Fruit fly (Drosophila melanogaster) whole organism, embryonic: ENCODE results near the gene MFS9.

Experiments
- Asciz ChIP-seq: fragments of 200-800 bp; sonication (Bioruptor generic); optimal IDR thresholded peaks from 2 replicates; lab custom pipeline; 2017; ENCODE audit warnings: missing biosample characterization, mild to moderate bottlenecking, missing genetic modification characterization, missing genetic modification reagents
- B-H2 ChIP-seq: fragments of 200-800 bp; sonication (Bioruptor generic); optimal IDR thresholded peaks from 2 replicates; lab custom pipeline; 2018; ENCODE audit warnings: missing biosample characterization, mild to moderate bottlenecking, missing genetic modification characterization
- Bgb ChIP-seq: fragments of 200-800 bp; sonication (Bioruptor generic); IDR thresholded peaks from 2 replicates; pipeline ENCODE4 v1.3.6; 2022; ENCODE audit warnings: missing biosample characterization, missing genetic modification characterization; ENCODE audit not compliant: partially characterized antibody
- BtbVII ChIP-seq: fragments of 200-800 bp; sonication (Bioruptor generic); optimal IDR thresholded peaks from 3 replicates; lab custom pipeline; 2017; ENCODE audit warnings: missing biosample characterization, mild to moderate bottlenecking, missing genetic modification characterization
- Bteb2 ChIP-seq: fragments of 200-800 bp; sonication (Bioruptor generic); optimal IDR thresholded peaks from 2 replicates; lab custom pipeline; 2016; ENCODE audit warnings: missing biosample characterization, missing genetic modification characterization
- CG10274 ChIP-seq: fragments of 200-800 bp; sonication (Bioruptor generic); optimal IDR thresholded peaks from 3 replicates; lab custom pipeline; 2017; ENCODE audit warnings: missing biosample characterization, mild to moderate bottlenecking, missing genetic modification characterization
- CG10654 ChIP-seq: fragments of 200-800 bp; sonication (Bioruptor generic); optimal IDR thresholded peaks from 2 replicates; lab custom pipeline; 2016; ENCODE audit warnings: missing biosample characterization, missing genetic modification characterization
- CG11723 ChIP-seq: fragments of 200-800 bp; sonication (Bioruptor generic); optimal IDR thresholded peaks from 2 replicates; lab custom pipeline; 2017; ENCODE audit warnings: missing biosample characterization, mild to moderate bottlenecking, missing genetic modification characterization
- CG12104 ChIP-seq: fragments of 200-800 bp; sonication (Bioruptor generic); optimal IDR thresholded peaks from 3 replicates; lab custom pipeline; 2016; ENCODE audit warnings: missing biosample characterization, missing genetic modification characterization
- CG12155 ChIP-seq: fragments of 200-800 bp; sonication (Bioruptor generic); optimal IDR thresholded peaks from 3 replicates; lab custom pipeline; 2016; ENCODE audit warnings: missing biosample characterization, missing genetic modification characterization
- CG17912 ChIP-seq: fragments of 200-800 bp; sonication (Bioruptor generic); optimal IDR thresholded peaks from 2 replicates; lab custom pipeline; 2018; ENCODE audit warnings: missing biosample characterization, mild to moderate bottlenecking, missing genetic modification characterization
- CG18011 ChIP-seq: fragments of 200-800 bp; sonication (Bioruptor generic); optimal IDR thresholded peaks from 2 replicates; lab custom pipeline; 2017; ENCODE audit warnings: missing biosample characterization, missing genetic modification characterization, mild to moderate bottlenecking, moderate library complexity, missing genotype
- CG18476 ChIP-seq: fragments of 200-800 bp; sonication (Bioruptor generic); optimal IDR thresholded peaks from 2 replicates; lab custom pipeline; 2016; ENCODE audit warnings: missing biosample characterization, mild to moderate bottlenecking, missing genetic modification characterization
- CG3163 ChIP-seq: fragments of 200-800 bp; sonication (Bioruptor generic); optimal IDR thresholded peaks from 3 replicates; lab custom pipeline; 2016; ENCODE audit warnings: missing biosample characterization, missing genetic modification characterization
- CG3281 ChIP-seq: fragments of 200-800 bp; sonication (Bioruptor generic); optimal IDR thresholded peaks from 3 replicates; lab custom pipeline; 2017; ENCODE audit warnings: missing biosample characterization, mild to moderate bottlenecking, missing genetic modification characterization
- CG33557 ChIP-seq: fragments of 200-800 bp; sonication (Bioruptor generic); optimal IDR thresholded peaks from 2 replicates; lab custom pipeline; 2019; ENCODE audit warnings: missing biosample characterization, mild to moderate bottlenecking, missing genetic modification characterization, moderate library complexity
- CG4360 ChIP-seq: fragments of 200-800 bp; sonication (Bioruptor generic); IDR thresholded peaks from 2 replicates; pipeline ENCODE4 v1.3.6; 2022; ENCODE audit warnings: missing biosample characterization, missing genetic modification characterization
- CG7357 ChIP-seq: fragments of 200-800 bp; sonication (Bioruptor generic); IDR thresholded peaks from 3 replicates; pipeline ENCODE4 v1.3.6; 2022; ENCODE audit warnings: missing biosample characterization, missing genetic modification characterization
- CG7786 ChIP-seq: fragments of 200-800 bp; sonication (Bioruptor generic); optimal IDR thresholded peaks from 2 replicates; lab custom pipeline; 2016; ENCODE audit warnings: missing biosample characterization, missing genetic modification characterization
- CG7987 ChIP-seq: fragments of 200-800 bp; sonication (Bioruptor generic); optimal IDR thresholded peaks from 2 replicates; lab custom pipeline; 2018; ENCODE audit warnings: missing biosample characterization, mild to moderate bottlenecking, missing genetic modification characterization, moderate library complexity
- D19A ChIP-seq: fragments of 200-800 bp; optimal IDR thresholded peaks from 3 replicates; lab custom pipeline; 2019; ENCODE audit warnings: missing biosample characterization, mild to moderate bottlenecking, missing genetic modification characterization, moderate library complexity
- Deaf1 ChIP-seq: fragments of 200-800 bp; optimal IDR thresholded peaks from 3 replicates; lab custom pipeline; 2019; ENCODE audit warnings: missing biosample characterization, mild to moderate bottlenecking, missing genetic modification characterization, moderate library complexity
- Elba2 ChIP-seq: fragments of 200-800 bp; sonication (Bioruptor generic); optimal IDR thresholded peaks from 3 replicates; lab custom pipeline; 2016; ENCODE audit warnings: missing biosample characterization, missing genetic modification characterization
- HLH3B ChIP-seq: fragments of 200-800 bp; sonication (Bioruptor generic); IDR thresholded peaks from 2 replicates; pipeline ENCODE4 v1.3.6; 2022; ENCODE audit warnings: missing biosample characterization, missing genetic modification characterization
- Hey ChIP-seq: fragments of 200-800 bp; sonication (Bioruptor generic); optimal IDR thresholded peaks from 3 replicates; lab custom pipeline; 2018; ENCODE audit warnings: missing biosample characterization, mild to moderate bottlenecking, missing genetic modification characterization
- HmgZ ChIP-seq: fragments of 200-800 bp; sonication (Bioruptor generic); optimal IDR thresholded peaks from 2 replicates; lab custom pipeline; 2018; ENCODE audit warnings: missing biosample characterization, mild to moderate bottlenecking, missing genetic modification characterization
- Hmr ChIP-seq: fragments of 200-800 bp; sonication (Bioruptor generic); optimal IDR thresholded peaks from 3 replicates; lab custom pipeline; 2017; ENCODE audit warnings: mild to moderate bottlenecking, missing biosample characterization, missing genetic modification reagents, missing genetic modification characterization
- Lpt ChIP-seq: fragments of >200 bp; optimal IDR thresholded peaks from 2 replicates; lab custom pipeline; 2018; ENCODE audit warnings: missing biosample characterization, missing genetic modification characterization
- Med ChIP-seq: fragments of 200-800 bp; sonication (Bioruptor generic); peaks from one replicate; lab custom pipeline; 2016; ENCODE audit warnings: missing biosample characterization, missing genetic modification characterization, mild to moderate bottlenecking, inconsistent platforms, moderate library complexity
- Myb ChIP-seq: fragments of 200-800 bp; sonication (Bioruptor generic); optimal IDR thresholded peaks from 2 replicates; lab custom pipeline; 2016; ENCODE audit warnings: missing biosample characterization, missing genetic modification characterization
- Sox100B ChIP-seq: fragments of 200-800 bp; sonication (Bioruptor generic); optimal IDR thresholded peaks from 3 replicates; lab custom pipeline; 2018; ENCODE audit warnings: missing biosample characterization, mild to moderate bottlenecking, missing genetic modification characterization
- ara ChIP-seq: fragments of 200-800 bp; sonication (Bioruptor generic); IDR thresholded peaks from 2 replicates; pipeline ENCODE4 v1.3.6; 2022; ENCODE audit warnings: missing biosample characterization, missing genetic modification characterization
- ase ChIP-seq: fragments of 200-800 bp; sonication (Bioruptor generic); IDR thresholded peaks from 3 replicates; pipeline ENCODE4 v1.3.6; 2022; ENCODE audit warnings: missing biosample characterization, missing genetic modification characterization
- bowl ChIP-seq: fragments of 200-800 bp; sonication (Bioruptor generic); IDR thresholded peaks from 2 replicates; pipeline ENCODE4 v1.3.6; 2022; ENCODE audit warnings: missing biosample characterization, missing genetic modification characterization
- br ChIP-seq: fragments of >200 bp; optimal IDR thresholded peaks from 2 replicates; lab custom pipeline; 2017
- cad ChIP-seq: fragments of >200 bp; optimal IDR thresholded peaks from 2 replicates; lab custom pipeline; 2017; ENCODE audit warnings: missing biosample characterization, missing genetic modification characterization
- dan ChIP-seq: fragments of 200-800 bp; sonication (Bioruptor generic); IDR thresholded peaks from 2 replicates; pipeline ENCODE4 v1.3.6; 2022; ENCODE audit warnings: missing biosample characterization, missing genetic modification characterization
- disco-r ChIP-seq: fragments of 200-800 bp; sonication (Bioruptor generic); optimal IDR thresholded peaks from 2 replicates; lab custom pipeline; 2016; ENCODE audit warnings: missing biosample characterization, missing genetic modification characterization
- fru ChIP-seq: fragments of >200 bp; optimal IDR thresholded peaks from 2 replicates; lab custom pipeline; 2017
- gcm2 ChIP-seq: fragments of 200-800 bp; sonication (Bioruptor generic); optimal IDR thresholded peaks from 2 replicates; lab custom pipeline; 2016; ENCODE audit warnings: missing biosample characterization, missing genetic modification characterization
- grn ChIP-seq: fragments of 200-800 bp; sonication (Bioruptor generic); optimal IDR thresholded peaks from 3 replicates; lab custom pipeline; 2017; ENCODE audit warnings: missing biosample characterization, missing genetic modification characterization
- jing ChIP-seq: fragments of 200-800 bp; sonication (Bioruptor generic); optimal IDR thresholded peaks from 2 replicates; lab custom pipeline; 2018; ENCODE audit warnings: missing biosample characterization, mild to moderate bottlenecking, missing genetic modification characterization
- lilli ChIP-seq: fragments of 200-800 bp; sonication (Bioruptor generic); optimal IDR thresholded peaks from 3 replicates; lab custom pipeline; 2016; ENCODE audit warnings: missing biosample characterization, missing genetic modification characterization
- nmo ChIP-seq: fragments of 200-800 bp; sonication (Bioruptor generic); optimal IDR thresholded peaks from 2 replicates; lab custom pipeline; 2018; ENCODE audit warnings: missing biosample characterization, mild to moderate bottlenecking, missing genetic modification characterization, moderate library complexity
- oc ChIP-seq: fragments of 200-800 bp; sonication (Bioruptor generic); optimal IDR thresholded peaks from 2 replicates; lab custom pipeline; 2018; ENCODE audit warnings: missing biosample characterization, mild to moderate bottlenecking, missing genetic modification characterization, moderate library complexity
- pb ChIP-seq: fragments of 200-800 bp; sonication (Bioruptor generic); optimal IDR thresholded peaks from 3 replicates; lab custom pipeline; 2016; ENCODE audit warnings: missing biosample characterization, missing genetic modification characterization
- salm ChIP-seq: fragments of 200-800 bp; sonication (Bioruptor generic); optimal IDR thresholded peaks from 2 replicates; lab custom pipeline; 2018; ENCODE audit warnings: missing biosample characterization, mild to moderate bottlenecking, missing genetic modification characterization
- slou ChIP-seq: fragments of 200-800 bp; sonication (Bioruptor generic); optimal IDR thresholded peaks from 3 replicates; lab custom pipeline; 2016; ENCODE audit warnings: missing biosample characterization, missing genetic modification characterization
- tll ChIP-seq, 2 experiments: fragments of 200-800 bp in 1 of 2; fragments of >200 bp in 1 of 2; sonication (Bioruptor generic) in 1 of 2; optimal IDR thresholded peaks; 2 replicates each; lab custom pipeline; 2017 to 2019; ENCODE audit warnings: missing biosample characterization in 2 of 2, missing genetic modification characterization in 2 of 2, mild to moderate bottlenecking in 1 of 2, moderate library complexity in 1 of 2
- zen ChIP-seq: fragments of 200-800 bp; sonication (Bioruptor generic); optimal IDR thresholded peaks from 3 replicates; lab custom pipeline; 2018; ENCODE audit warnings: missing biosample characterization, mild to moderate bottlenecking, missing genetic modification characterization, moderate library complexity

The MFS9 gene

DNA sequence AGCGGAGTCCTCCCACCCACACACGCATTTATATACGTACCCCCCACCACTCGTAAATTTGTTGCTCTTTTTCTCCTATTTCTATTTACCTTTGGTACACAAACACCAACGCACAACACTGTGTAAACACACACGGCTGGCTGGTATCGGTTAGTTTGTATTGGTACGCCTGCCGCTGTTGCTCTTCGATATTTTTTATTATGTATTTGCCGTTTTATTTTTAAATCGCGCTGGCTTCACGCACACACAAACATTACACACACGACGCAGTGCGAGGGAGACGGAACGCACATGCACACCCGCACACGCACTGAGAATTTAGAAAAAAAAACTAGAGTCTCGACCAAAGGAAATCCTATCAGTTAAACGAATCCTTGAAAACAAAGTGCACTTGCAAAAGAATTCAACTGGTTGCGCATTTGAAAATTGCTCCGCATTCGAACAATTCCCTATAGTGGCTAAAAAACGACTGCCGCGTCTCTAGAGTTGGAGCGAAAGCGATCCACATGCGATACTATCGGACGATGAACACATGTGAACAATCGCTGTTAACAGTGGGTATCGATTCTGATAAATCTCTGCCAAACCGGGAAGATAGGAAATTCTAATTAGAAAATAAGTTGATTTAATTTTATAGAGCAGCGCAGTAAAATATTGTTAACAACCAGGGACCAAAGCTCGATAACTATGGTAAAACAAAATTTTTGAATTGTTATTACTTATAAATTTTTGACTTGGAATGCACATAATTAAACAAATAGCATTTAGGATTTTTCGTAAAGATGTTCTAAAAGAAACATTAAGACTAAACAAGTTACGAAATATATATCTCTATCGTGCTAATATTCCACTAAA is 38.6 kb upstream of the MFS9 start (continued):
- TF ChIP-seq CG18011 (GFP tag; lab: Kevin White, UChicago) (peak; percentile 61), Sox100B (GFP tag; lab: Kevin White, UChicago) (peak; percentile 67), fru (lab: Kevin White, UChicago) (no peak), cad (GFP tag; lab: Kevin White, UChicago) (no peak), B-H2 (GFP tag; lab: Kevin White, UChicago) (peak; percentile 86), ara (GFP tag; lab: Robert Waterston, UW) (peak; percentile 57; the same call in 1 of the 2 replicates), disco-r (GFP tag; lab: Kevin White, UChicago) (peak; percentile 63), Bgb (GFP tag; lab: Robert Waterston, UW) (peak; percentile 95), CG10274 (GFP tag; lab: Kevin White, UChicago) (peak; percentile 61), jing (GFP tag; lab: Kevin White, UChicago) (no peak), lilli (GFP tag; lab: Kevin White, UChicago) (no peak), Med (GFP tag; lab: Kevin White, UChicago) (peak; percentile 94), Hmr (GFP tag; lab: Kevin White, UChicago) (peak; percentile 73), Deaf1 (tag; lab: Kevin White, UChicago) (peak; percentile 46), CG4360 (GFP tag; lab: Robert Waterston, UW) (no peak; the same call in 1 of the 2 replicates), oc (tag; lab: Kevin White, UChicago) (peak; percentile 63), grn (GFP tag; lab: Kevin White, UChicago) (peak; percentile 67), gcm2 (GFP tag; lab: Kevin White, UChicago) (no peak), Bteb2 (GFP tag; lab: Kevin White, UChicago) (no peak), slou (GFP tag; lab: Kevin White, UChicago) (no peak), CG18476 (no peak), CG7357 (GFP tag; lab: Robert Waterston, UW) (no peak), D19A (tag; lab: Kevin White, UChicago) (peak; percentile 16), salm (tag; lab: Kevin White, UChicago) (peak; percentile 69), CG10654 (GFP tag; lab: Kevin White, UChicago) (peak; percentile 30), CG17912 (GFP tag; lab: Kevin White, UChicago) (peak; percentile 94), HmgZ (tag; lab: Kevin White, UChicago) (peak; percentile 82), CG7987 (peak; percentile 98), bowl (GFP tag; lab: Robert Waterston, UW) (no peak), pb (GFP tag; lab: Kevin White, UChicago) (peak; percentile 32), CG7786 (GFP tag; lab: Kevin White, UChicago) (peak; percentile 65), zen (tag; lab: Kevin White, UChicago) (peak; percentile 49), CG3281 (GFP tag; lab: Kevin White, UChicago) (peak; percentile 75), CG11723 (peak; percentile 84), ase (GFP tag; lab: Robert Waterston, UW) (0 out of 3 replicates have a peak, but pooled peaks have one; percentile 11), CG3163 (peak; percentile 17), dan (GFP tag; lab: Robert Waterston, UW) (no peak), Hey (peak; percentile 91), tll (GFP tag; optimal IDR thresholded peaks at IDR 0.05; lab: Kevin White, UChicago) (peak in 1 of 2 experiments; percentile 88), br (no peak), Asciz (GFP tag; lab: Kevin White, UChicago) (peak; percentile 93), Lpt (GFP tag; lab: Kevin White, UChicago) (no peak), BtbVII (GFP tag; lab: Kevin White, UChicago) (peak; percentile 81), CG12104 (GFP tag; lab: Kevin White, UChicago) (peak; percentile 71), Elba2 (GFP tag; lab: Kevin White, UChicago) (no peak), Myb (GFP tag; lab: Kevin White, UChicago) (peak; percentile 60), nmo (GFP tag; lab: Kevin White, UChicago) (peak; percentile 15), CG12155 (GFP tag; lab: Kevin White, UChicago) (no peak), CG33557 (GFP tag; lab: Kevin White, UChicago) (peak; percentile 94), HLH3B (GFP tag; lab: Robert Waterston, UW) (peak; percentile 70; the same call in 1 of the 2 replicates)
